Worm (Caenorhabditis elegans) whole organism, L4/young adult: ENCODE results near the gene Y9C9A.5.

Experiments
- W03F9.2 ChIP-seq: fragments of 150-350 bp; optimal IDR thresholded peaks from 2 replicates; lab custom pipeline; 2014; ENCODE audit warnings: missing biosample characterization, missing genetic modification characterization
- him-1 ChIP-seq: sonication (generic microtip); optimal IDR thresholded peaks from 2 replicates; lab custom pipeline; 2016; ENCODE audit warnings: missing genotype, missing genetic modification reagents, missing genetic modification characterization, missing compliant biosample characterization

ce11 chrIV:4905645-4906135 lies 36.1 kb upstream of the Y9C9A.5 start, which contains the start of gene T08B6.4:
- TF ChIP-seq him-1 (tag; lab: Kevin White, UChicago) (no peak), W03F9.2 (tag; lab: Kevin White, UChicago) (no peak)
